Worm (Caenorhabditis elegans) whole organism, mixed stage, embryonic: ENCODE data around the gene T13G4.4.

ENCODE experiments used
- elt-3 ChIP-seq: fragments of 150-350 bp; optimal IDR thresholded peaks from 2 replicates; lab custom pipeline; 2014; ENCODE audit warnings: missing biosample characterization, missing genetic modification characterization
- lsy-2 ChIP-seq: fragments of 150-350 bp; optimal IDR thresholded peaks from 2 replicates; lab custom pipeline; 2014; ENCODE audit warnings: missing biosample characterization, missing genetic modification characterization
- nhr-12 ChIP-seq: fragments of 150-350 bp; optimal IDR thresholded peaks from 2 replicates; lab custom pipeline; 2014; ENCODE audit warnings: missing biosample characterization, missing genetic modification characterization
- nhr-237 ChIP-seq: fragments of 150-350 bp; optimal IDR thresholded peaks from 2 replicates; lab custom pipeline; 2014; ENCODE audit warnings: missing biosample characterization, missing genetic modification characterization
- pha-4 ChIP-seq: fragments of 150-350 bp; optimal IDR thresholded peaks from 2 replicates; lab custom pipeline; 2018; ENCODE audit warnings: missing biosample characterization, missing genetic modification reagents, missing genetic modification characterization
- snpc-4 ChIP-seq: fragments of 150-350 bp; optimal IDR thresholded peaks from 2 replicates; lab custom pipeline; 2014; ENCODE audit warnings: missing biosample characterization, missing genetic modification characterization
- unc-62 ChIP-seq: fragments of 150-350 bp; optimal IDR thresholded peaks from 2 replicates; lab custom pipeline; 2014; ENCODE audit warnings: missing biosample characterization, missing genetic modification reagents, missing genetic modification characterization

- TF ChIP-seq lsy-2 (no peak), unc-62 (GFP tag; lab: Kevin White, UChicago) (no peak), elt-3 (tag; lab: Kevin White, UChicago) (no peak), nhr-237 (no peak), pha-4 (tag; lab: Kevin White, UChicago) (no peak), snpc-4 (tag; lab: Kevin White, UChicago) (no peak), nhr-12 (no peak)
Measured at ce11 chrX:1183985-1184384, 7.5 kb downstream of the T13G4.4 start.
